Fruit fly (Drosophila melanogaster) whole organism, embryonic: ENCODE data around the gene Arp6.

Experiments
- CG11085 ChIP-seq: fragments of 200-800 bp; sonication (Bioruptor generic); IDR thresholded peaks from 2 replicates; pipeline ENCODE4 v1.3.6; 2022; ENCODE audit warnings: missing biosample characterization, missing genetic modification characterization
- CG11560 ChIP-seq: fragments of 200-800 bp; sonication (Bioruptor generic); IDR thresholded peaks from 3 replicates; pipeline ENCODE4 v1.3.6; 2022; ENCODE audit warnings: missing biosample characterization, missing genetic modification characterization
- CG12155 ChIP-seq: fragments of 200-800 bp; sonication (Bioruptor generic); optimal IDR thresholded peaks from 3 replicates; lab custom pipeline; 2016; ENCODE audit warnings: missing biosample characterization, missing genetic modification characterization
- CG12744 ChIP-seq: fragments of 200-800 bp; sonication (Bioruptor generic); optimal IDR thresholded peaks from 2 replicates; lab custom pipeline; 2016; ENCODE audit warnings: missing biosample characterization, missing genetic modification characterization
- CG13624 ChIP-seq: fragments of 200-800 bp; sonication (Bioruptor generic); optimal IDR thresholded peaks from 2 replicates; lab custom pipeline; 2016; ENCODE audit warnings: missing biosample characterization, missing genetic modification characterization
- CG13775 ChIP-seq: fragments of 200-800 bp; sonication (Bioruptor generic); optimal IDR thresholded peaks from 3 replicates; lab custom pipeline; 2017; ENCODE audit warnings: missing biosample characterization, mild to moderate bottlenecking, missing genetic modification characterization
- CG14050 ChIP-seq: fragments of 200-800 bp; sonication (Bioruptor generic); IDR thresholded peaks from 3 replicates; pipeline ENCODE4 v1.3.6; 2022; ENCODE audit warnings: missing biosample characterization, missing genetic modification characterization
- CG1603 ChIP-seq: fragments of 200-800 bp; sonication (Bioruptor generic); optimal IDR thresholded peaks from 2 replicates; lab custom pipeline; 2019; ENCODE audit warnings: missing biosample characterization, mild to moderate bottlenecking, missing genetic modification characterization, moderate library complexity
- CG18262 ChIP-seq: fragments of 200-800 bp; optimal IDR thresholded peaks from 3 replicates; lab custom pipeline; 2019; ENCODE audit warnings: missing biosample characterization, mild to moderate bottlenecking, missing genetic modification characterization, moderate library complexity
- CG18764 ChIP-seq: fragments of 200-800 bp; sonication (Bioruptor generic); optimal IDR thresholded peaks from 3 replicates; lab custom pipeline; 2016; ENCODE audit warnings: missing biosample characterization, missing genetic modification characterization
- CG2120 ChIP-seq: fragments of 200-800 bp; sonication (Bioruptor generic); optimal IDR thresholded peaks from 3 replicates; lab custom pipeline; 2016; ENCODE audit warnings: missing biosample characterization, missing genetic modification characterization
- CG2889 ChIP-seq: fragments of 200-800 bp; sonication (Bioruptor generic); IDR thresholded peaks from 3 replicates; pipeline ENCODE4 v1.3.6; 2022; ENCODE audit warnings: missing biosample characterization, missing genetic modification characterization
- CG4360 ChIP-seq: fragments of 200-800 bp; sonication (Bioruptor generic); IDR thresholded peaks from 2 replicates; pipeline ENCODE4 v1.3.6; 2022; ENCODE audit warnings: missing biosample characterization, missing genetic modification characterization
- CG4854 ChIP-seq: fragments of 200-800 bp; sonication (Bioruptor generic); optimal IDR thresholded peaks from 2 replicates; lab custom pipeline; 2016; ENCODE audit warnings: missing biosample characterization, missing genetic modification characterization, inconsistent platforms
- CG5245 ChIP-seq: fragments of 200-800 bp; sonication (Bioruptor generic); optimal IDR thresholded peaks from 3 replicates; lab custom pipeline; 2016; ENCODE audit warnings: missing biosample characterization, missing genetic modification characterization
- CG6175 ChIP-seq: fragments of 200-800 bp; sonication (Bioruptor generic); IDR thresholded peaks from 3 replicates; pipeline ENCODE4 v1.3.6; 2022; ENCODE audit warnings: missing biosample characterization, missing genetic modification characterization
- CG7745 ChIP-seq: fragments of 200-800 bp; sonication (Bioruptor generic); optimal IDR thresholded peaks from 2 replicates; lab custom pipeline; 2018; ENCODE audit warnings: missing biosample characterization, mild to moderate bottlenecking, missing genetic modification characterization, moderate library complexity
- CG7963 ChIP-seq: fragments of 200-800 bp; sonication (Bioruptor generic); IDR thresholded peaks from 3 replicates; pipeline ENCODE4 v1.3.6; 2022; ENCODE audit warnings: missing biosample characterization, missing genetic modification characterization; ENCODE audit not compliant: partially characterized antibody
- CG8388 ChIP-seq: fragments of 200-800 bp; sonication (Bioruptor generic); optimal IDR thresholded peaks from 2 replicates; lab custom pipeline; 2019; ENCODE audit warnings: missing biosample characterization, mild to moderate bottlenecking, missing genetic modification characterization, moderate library complexity
- CG8924 ChIP-seq: fragments of 200-800 bp; optimal IDR thresholded peaks from 3 replicates; lab custom pipeline; 2019; ENCODE audit warnings: missing biosample characterization, mild to moderate bottlenecking, missing genetic modification characterization, moderate library complexity
- Dek ChIP-seq: fragments of 200-800 bp; sonication (Bioruptor generic); optimal IDR thresholded peaks from 3 replicates; lab custom pipeline; 2019; ENCODE audit warnings: missing biosample characterization, mild to moderate bottlenecking, missing genetic modification characterization, moderate library complexity
- Dip2 ChIP-seq: fragments of 200-800 bp; sonication (Bioruptor generic); IDR thresholded peaks from 2 replicates; pipeline ENCODE4 v1.3.6; 2022; ENCODE audit warnings: missing biosample characterization, missing genetic modification characterization
- Dll ChIP-seq: fragments of 200-800 bp; sonication (Bioruptor generic); IDR thresholded peaks from 4 replicates; pipeline ENCODE4 v1.3.6; 2022; ENCODE audit warnings: missing biosample characterization, missing genetic modification characterization; ENCODE audit not compliant: partially characterized antibody
- E2f1 ChIP-seq: fragments of 200-800 bp; sonication (Bioruptor generic); IDR thresholded peaks from 2 replicates; pipeline ENCODE4 v1.3.6; 2022; ENCODE audit warnings: missing biosample characterization, missing genetic modification characterization
- Hmr ChIP-seq: fragments of 200-800 bp; sonication (Bioruptor generic); optimal IDR thresholded peaks from 3 replicates; lab custom pipeline; 2017; ENCODE audit warnings: mild to moderate bottlenecking, missing biosample characterization, missing genetic modification reagents, missing genetic modification characterization
- Hmx ChIP-seq: fragments of 200-800 bp; sonication (Bioruptor generic); optimal IDR thresholded peaks from 2 replicates; lab custom pipeline; 2016; ENCODE audit warnings: missing biosample characterization, missing genetic modification characterization
- Kr ChIP-seq: fragments of 200-800 bp; sonication (Bioruptor generic); optimal IDR thresholded peaks from 2 replicates; lab custom pipeline; 2017; ENCODE audit warnings: missing biosample characterization, mild to moderate bottlenecking, missing genetic modification characterization
- Nf-YC ChIP-seq: fragments of 200-800 bp; optimal IDR thresholded peaks from 3 replicates; lab custom pipeline; 2019; ENCODE audit warnings: missing biosample characterization, mild to moderate bottlenecking, missing genetic modification characterization, moderate library complexity
- Pdp1 ChIP-seq, 2 experiments: fragments of 200-800 bp; sonication (Bioruptor generic); optimal IDR thresholded peaks; 3 replicates each; lab custom pipeline; 2016; ENCODE audit warnings: missing biosample characterization in 2 of 2, missing genetic modification characterization in 2 of 2, mild to moderate bottlenecking in 1 of 2, moderate library complexity in 1 of 2
- Rx ChIP-seq: fragments of 200-800 bp; sonication (Bioruptor generic); IDR thresholded peaks from 2 replicates; pipeline ENCODE4 v1.3.6; 2022; ENCODE audit warnings: missing biosample characterization, missing genetic modification characterization
- Sox100B ChIP-seq: fragments of 200-800 bp; sonication (Bioruptor generic); optimal IDR thresholded peaks from 3 replicates; lab custom pipeline; 2018; ENCODE audit warnings: missing biosample characterization, mild to moderate bottlenecking, missing genetic modification characterization
- Xbp1 ChIP-seq: fragments of 200-800 bp; sonication (Bioruptor generic); optimal IDR thresholded peaks from 3 replicates; lab custom pipeline; 2016; ENCODE audit warnings: missing biosample characterization, mild to moderate bottlenecking, missing genetic modification characterization
- Xrp1 ChIP-seq: fragments of 200-800 bp; sonication (Bioruptor generic); IDR thresholded peaks from 2 replicates; pipeline ENCODE4 v1.3.6; 2022; ENCODE audit warnings: missing biosample characterization, missing genetic modification characterization
- da ChIP-seq: fragments of 200-800 bp; sonication (Bioruptor generic); optimal IDR thresholded peaks from 2 replicates; lab custom pipeline; 2016; ENCODE audit warnings: missing biosample characterization, missing genetic modification characterization
- dm ChIP-seq: fragments of 200-800 bp; sonication (Bioruptor generic); optimal IDR thresholded peaks from 3 replicates; lab custom pipeline; 2016; ENCODE audit warnings: missing biosample characterization, missing genetic modification characterization
- dmrt11E ChIP-seq: fragments of 200-800 bp; sonication (Bioruptor generic); optimal IDR thresholded peaks from 3 replicates; lab custom pipeline; 2018; ENCODE audit warnings: missing biosample characterization, mild to moderate bottlenecking, missing genetic modification characterization, moderate library complexity
- ewg ChIP-seq: fragments of 200-800 bp; sonication (Bioruptor generic); optimal IDR thresholded peaks from 3 replicates; lab custom pipeline; 2017; ENCODE audit warnings: mild to moderate bottlenecking, missing biosample characterization, missing genetic modification reagents, missing genetic modification characterization
- eyg ChIP-seq: fragments of 200-800 bp; sonication (Bioruptor generic); optimal IDR thresholded peaks from 3 replicates; lab custom pipeline; 2016; ENCODE audit warnings: missing biosample characterization, missing genetic modification characterization
- fd102C ChIP-seq: fragments of 200-800 bp; sonication (Bioruptor generic); optimal IDR thresholded peaks from 2 replicates; lab custom pipeline; 2018; ENCODE audit warnings: missing biosample characterization, mild to moderate bottlenecking, missing genetic modification characterization, moderate library complexity
- gro ChIP-seq: fragments of 200-800 bp; sonication (Bioruptor generic); optimal IDR thresholded peaks from 2 replicates; lab custom pipeline; 2016; ENCODE audit warnings: missing biosample characterization, missing genetic modification characterization
- her ChIP-seq: fragments of 200-800 bp; sonication (Bioruptor generic); optimal IDR thresholded peaks from 2 replicates; lab custom pipeline; 2016; ENCODE audit warnings: missing biosample characterization, missing genetic modification characterization
- mirr ChIP-seq: fragments of 200-800 bp; sonication (Bioruptor generic); optimal IDR thresholded peaks from 3 replicates; lab custom pipeline; 2018; ENCODE audit warnings: missing biosample characterization, mild to moderate bottlenecking, missing genetic modification characterization
- psq ChIP-seq: fragments of 200-800 bp; sonication (Bioruptor generic); optimal IDR thresholded peaks from 2 replicates; lab custom pipeline; 2017; ENCODE audit warnings: missing biosample characterization, missing genetic modification characterization
- pzg ChIP-seq: fragments of 200-800 bp; sonication (Bioruptor generic); optimal IDR thresholded peaks from 3 replicates; lab custom pipeline; 2018; ENCODE audit warnings: missing biosample characterization, mild to moderate bottlenecking, missing genetic modification characterization, moderate library complexity
- run ChIP-seq: fragments of 200-800 bp; sonication (Bioruptor generic); optimal IDR thresholded peaks from 3 replicates; lab custom pipeline; 2018; ENCODE audit warnings: missing biosample characterization, mild to moderate bottlenecking, missing genetic modification characterization
- salm ChIP-seq: fragments of 200-800 bp; sonication (Bioruptor generic); optimal IDR thresholded peaks from 2 replicates; lab custom pipeline; 2018; ENCODE audit warnings: missing biosample characterization, mild to moderate bottlenecking, missing genetic modification characterization
- sd ChIP-seq: fragments of 200-800 bp; sonication (Bioruptor generic); optimal IDR thresholded peaks from 3 replicates; lab custom pipeline; 2018; ENCODE audit warnings: missing biosample characterization, mild to moderate bottlenecking, missing genetic modification characterization, moderate library complexity
- toy ChIP-seq: fragments of 200-800 bp; sonication (Bioruptor generic); IDR thresholded peaks from 2 replicates; pipeline ENCODE4 v1.3.6; 2022; ENCODE audit warnings: missing biosample characterization, missing genetic modification characterization
- wek ChIP-seq: fragments of 200-800 bp; sonication (Bioruptor generic); optimal IDR thresholded peaks from 3 replicates; lab custom pipeline; 2018; ENCODE audit warnings: missing biosample characterization, mild to moderate bottlenecking, missing genetic modification characterization, moderate library complexity
- zen2 ChIP-seq: fragments of 200-800 bp; sonication (Bioruptor generic); IDR thresholded peaks from 3 replicates; pipeline ENCODE4 v1.3.6; 2022; ENCODE audit warnings: missing biosample characterization, missing genetic modification characterization; ENCODE audit not compliant: partially characterized antibody

Arp6 gene

dm6 chrX:15697581-15698208 is 39.2 kb downstream of the Arp6 start (continued):
- TF ChIP-seq dm (no peak), CG12155 (GFP tag; lab: Kevin White, UChicago) (peak; percentile 90), Pdp1 (GFP tag; optimal IDR thresholded peaks at IDR 0.05; lab: Kevin White, UChicago) (peak; percentile 69 to 80), fd102C (GFP tag; lab: Kevin White, UChicago) (peak; percentile 62), Nf-YC (peak; percentile 76), salm (peak; percentile 79), CG11560 (tag; lab: Robert Waterston, UW) (peak; percentile 85), Xbp1 (peak; percentile 93), CG4854 (peak; percentile 67), Kr (GFP tag; lab: Kevin White, UChicago) (no peak), CG7963 (GFP tag; lab: Robert Waterston, UW) (no peak), Dip2 (GFP tag; lab: Robert Waterston, UW) (peak; percentile 62), CG4360 (no peak; the same call in 1 of the 2 replicates), CG5245 (GFP tag; lab: Kevin White, UChicago) (peak; percentile 79), toy (GFP tag; lab: Robert Waterston, UW) (peak; percentile 77), CG12744 (GFP tag; lab: Kevin White, UChicago) (no peak), CG8924 (tag; lab: Kevin White, UChicago) (peak; percentile 92), CG13775 (peak; percentile 90), Dll (no peak; the same call in 3 of the 4 replicates), CG2889 (peak; percentile 82; the same call in 2 of the 3 replicates), mirr (GFP tag; lab: Kevin White, UChicago) (peak; percentile 82), sd (tag; lab: Kevin White, UChicago) (peak; percentile 74), zen2 (no peak), dmrt11E (tag; lab: Kevin White, UChicago) (peak; percentile 74), ewg (GFP tag; lab: Kevin White, UChicago) (peak; percentile 80), CG14050 (GFP tag; lab: Robert Waterston, UW) (peak; percentile 87), CG1603 (tag; lab: Kevin White, UChicago) (peak; percentile 88), CG13624 (peak; percentile 67), CG7745 (tag; lab: Kevin White, UChicago) (no peak), E2f1 (GFP tag; lab: Robert Waterston, UW) (peak; percentile 93), psq (GFP tag; lab: Kevin White, UChicago) (peak; percentile 63), Hmr (GFP tag; lab: Kevin White, UChicago) (peak; percentile 97), CG11085 (GFP tag; lab: Robert Waterston, UW) (peak; percentile 91), run (tag; lab: Kevin White, UChicago) (peak; percentile 72), eyg (GFP tag; lab: Kevin White, UChicago) (no peak), da (no peak), Rx (peak; percentile 86), Dek (tag; lab: Kevin White, UChicago) (peak; percentile 93), Hmx (peak; percentile 57), Xrp1 (GFP tag; lab: Robert Waterston, UW) (peak; percentile 96), CG6175 (GFP tag; lab: Robert Waterston, UW) (peak; percentile 93), CG2120 (GFP tag; lab: Kevin White, UChicago) (peak; percentile 87), gro (GFP tag; lab: Kevin White, UChicago) (peak; percentile 27), CG18262 (tag; lab: Kevin White, UChicago) (peak; percentile 87), CG8388 (GFP tag; lab: Kevin White, UChicago) (peak; percentile 87), CG18764 (GFP tag; lab: Kevin White, UChicago) (peak; percentile 80), Sox100B (GFP tag; lab: Kevin White, UChicago) (peak; percentile 84), pzg (GFP tag; lab: Kevin White, UChicago) (peak; percentile 39), wek (GFP tag; lab: Kevin White, UChicago) (no peak), her (GFP tag; lab: Kevin White, UChicago) (no peak)
